Fruit fly (Drosophila melanogaster) whole organism, embryonic: ENCODE measurements around the gene CG42541.
A peak's percentile ranks its signal among the peaks of the same experiment; 100 is the strongest.

Experiments
- Adf1 ChIP-seq: fragments of 200-800 bp; sonication (Bioruptor generic); IDR thresholded peaks from 2 replicates; pipeline ENCODE4 v1.3.6; 2022; ENCODE audit warnings: missing biosample characterization, missing genetic modification characterization
- Asciz ChIP-seq: fragments of 200-800 bp; sonication (Bioruptor generic); optimal IDR thresholded peaks from 2 replicates; lab custom pipeline; 2017; ENCODE audit warnings: missing biosample characterization, mild to moderate bottlenecking, missing genetic modification characterization, missing genetic modification reagents
- Atf-2 ChIP-seq: fragments of 200-800 bp; sonication (Bioruptor generic); optimal IDR thresholded peaks from 2 replicates; lab custom pipeline; 2016; ENCODE audit warnings: missing biosample characterization, missing genetic modification characterization
- Bdp1 ChIP-seq: fragments of 200-800 bp; sonication (Bioruptor generic); optimal IDR thresholded peaks from 3 replicates; lab custom pipeline; 2016; ENCODE audit warnings: missing biosample characterization, missing genetic modification characterization
- CG11085 ChIP-seq: fragments of 200-800 bp; sonication (Bioruptor generic); IDR thresholded peaks from 2 replicates; pipeline ENCODE4 v1.3.6; 2022; ENCODE audit warnings: missing biosample characterization, missing genetic modification characterization
- CG11560 ChIP-seq: fragments of 200-800 bp; sonication (Bioruptor generic); IDR thresholded peaks from 3 replicates; pipeline ENCODE4 v1.3.6; 2022; ENCODE audit warnings: missing biosample characterization, missing genetic modification characterization
- CG12744 ChIP-seq: fragments of 200-800 bp; sonication (Bioruptor generic); optimal IDR thresholded peaks from 2 replicates; lab custom pipeline; 2016; ENCODE audit warnings: missing biosample characterization, missing genetic modification characterization
- CG15073 ChIP-seq: fragments of 200-800 bp; sonication (Bioruptor generic); optimal IDR thresholded peaks from 2 replicates; lab custom pipeline; 2016; ENCODE audit warnings: missing biosample characterization, missing genetic modification characterization
- CG15601 ChIP-seq: fragments of 200-800 bp; sonication (Bioruptor generic); optimal IDR thresholded peaks from 3 replicates; lab custom pipeline; 2019; ENCODE audit warnings: missing biosample characterization, mild to moderate bottlenecking, missing genetic modification characterization, moderate library complexity
- CG15696 ChIP-seq: fragments of 200-800 bp; sonication (Bioruptor generic); optimal IDR thresholded peaks from 2 replicates; lab custom pipeline; 2019; ENCODE audit warnings: missing biosample characterization, mild to moderate bottlenecking, missing genetic modification characterization, moderate library complexity
- CG16779 ChIP-seq: fragments of 200-800 bp; sonication (Bioruptor generic); IDR thresholded peaks from 2 replicates; pipeline ENCODE4 v1.3.6; 2022; ENCODE audit warnings: missing biosample characterization, missing genetic modification characterization
- CG17359 ChIP-seq: fragments of 200-800 bp; sonication (Bioruptor generic); optimal IDR thresholded peaks from 3 replicates; lab custom pipeline; 2018; ENCODE audit warnings: missing biosample characterization, mild to moderate bottlenecking, missing genetic modification characterization, moderate library complexity
- CG1792 ChIP-seq: fragments of 200-800 bp; sonication (Bioruptor generic); optimal IDR thresholded peaks from 2 replicates; lab custom pipeline; 2016; ENCODE audit warnings: missing biosample characterization, missing genetic modification characterization
- CG18262 ChIP-seq: fragments of 200-800 bp; optimal IDR thresholded peaks from 3 replicates; lab custom pipeline; 2019; ENCODE audit warnings: missing biosample characterization, mild to moderate bottlenecking, missing genetic modification characterization, moderate library complexity
- CG18476 ChIP-seq: fragments of 200-800 bp; sonication (Bioruptor generic); optimal IDR thresholded peaks from 2 replicates; lab custom pipeline; 2016; ENCODE audit warnings: missing biosample characterization, mild to moderate bottlenecking, missing genetic modification characterization
- CG2116 ChIP-seq: fragments of 200-800 bp; sonication (Bioruptor generic); optimal IDR thresholded peaks from 3 replicates; lab custom pipeline; 2018; ENCODE audit warnings: missing biosample characterization, mild to moderate bottlenecking, missing genetic modification characterization
- CG2678 ChIP-seq: fragments of 200-800 bp; sonication (Bioruptor generic); optimal IDR thresholded peaks from 3 replicates; lab custom pipeline; 2019; ENCODE audit warnings: missing biosample characterization, mild to moderate bottlenecking, missing genetic modification characterization, moderate library complexity
- CG3163 ChIP-seq: fragments of 200-800 bp; sonication (Bioruptor generic); optimal IDR thresholded peaks from 3 replicates; lab custom pipeline; 2016; ENCODE audit warnings: missing biosample characterization, missing genetic modification characterization
- CG3407 ChIP-seq: fragments of 200-800 bp; sonication (Bioruptor generic); optimal IDR thresholded peaks from 2 replicates; lab custom pipeline; 2018; ENCODE audit warnings: missing biosample characterization, mild to moderate bottlenecking, missing genetic modification characterization
- CG34224 ChIP-seq: fragments of 200-800 bp; sonication (Bioruptor generic); IDR thresholded peaks from 3 replicates; pipeline ENCODE4 v1.3.6; 2022; ENCODE audit warnings: missing biosample characterization, missing genetic modification characterization; ENCODE audit not compliant: partially characterized antibody
- CG3726 ChIP-seq: fragments of 200-800 bp; sonication (Bioruptor generic); IDR thresholded peaks from 3 replicates; pipeline ENCODE4, ENCODE4 v1.3.6; 2022; ENCODE audit warnings: missing biosample characterization, missing genetic modification characterization
- CG42726 ChIP-seq: fragments of 200-800 bp; sonication (Bioruptor generic); IDR thresholded peaks from 2 replicates; pipeline ENCODE4 v1.3.6; 2022; ENCODE audit warnings: missing biosample characterization, missing genetic modification characterization; ENCODE audit not compliant: partially characterized antibody
- CG4617 ChIP-seq: fragments of 200-800 bp; sonication (Bioruptor generic); optimal IDR thresholded peaks from 3 replicates; lab custom pipeline; 2016; ENCODE audit warnings: missing biosample characterization, missing genetic modification characterization, borderline replicate concordance
- CG6272 ChIP-seq: fragments of 200-800 bp; sonication (Bioruptor generic); IDR thresholded peaks from 2 replicates; pipeline ENCODE4 v1.3.6; 2022; ENCODE audit warnings: missing biosample characterization, missing genetic modification characterization
- CG8089 ChIP-seq: fragments of 200-800 bp; sonication (Bioruptor generic); optimal IDR thresholded peaks from 3 replicates; lab custom pipeline; 2016; ENCODE audit warnings: missing biosample characterization, missing genetic modification characterization
- Doc3 ChIP-seq: fragments of 200-800 bp; sonication (Bioruptor generic); IDR thresholded peaks from 3 replicates; pipeline ENCODE4 v1.3.6; 2022; ENCODE audit warnings: missing biosample characterization, missing genetic modification characterization; ENCODE audit not compliant: partially characterized antibody
- Drgx ChIP-seq: fragments of 200-800 bp; sonication (Bioruptor generic); IDR thresholded peaks from 2 replicates; pipeline ENCODE4 v1.3.6; 2022; ENCODE audit warnings: missing biosample characterization, missing genetic modification characterization
- Elba2 ChIP-seq: fragments of 200-800 bp; sonication (Bioruptor generic); optimal IDR thresholded peaks from 3 replicates; lab custom pipeline; 2016; ENCODE audit warnings: missing biosample characterization, missing genetic modification characterization
- HLH54F ChIP-seq: fragments of 200-800 bp; sonication (Bioruptor generic); optimal IDR thresholded peaks from 3 replicates; lab custom pipeline; 2016; ENCODE audit warnings: missing biosample characterization, missing genetic modification characterization
- MTF-1 ChIP-seq: fragments of 200-800 bp; sonication (Bioruptor generic); optimal IDR thresholded peaks from 2 replicates; lab custom pipeline; 2018; ENCODE audit warnings: missing biosample characterization, mild to moderate bottlenecking, missing genetic modification characterization, borderline replicate concordance
- Nf-YA ChIP-seq: fragments of 200-800 bp; sonication (Bioruptor generic); IDR thresholded peaks from 2 replicates; pipeline ENCODE4 v1.3.6; 2022; ENCODE audit warnings: missing biosample characterization, missing genetic modification characterization
- Side ChIP-seq: fragments of 200-800 bp; sonication (Bioruptor generic); optimal IDR thresholded peaks from 2 replicates; lab custom pipeline; 2016; ENCODE audit warnings: missing biosample characterization, missing genetic modification characterization
- dysf ChIP-seq: fragments of 200-800 bp; sonication (Bioruptor generic); IDR thresholded peaks from 3 replicates; pipeline ENCODE4 v1.3.6; 2022; ENCODE audit warnings: missing biosample characterization, missing genetic modification characterization
- h ChIP-seq: fragments of >200 bp; optimal IDR thresholded peaks from 2 replicates; lab custom pipeline; 2017
- hb ChIP-seq: fragments of 200-800 bp; sonication (Bioruptor generic); IDR thresholded peaks from 3 replicates; pipeline ENCODE4 v1.3.6; 2022; ENCODE audit warnings: missing biosample characterization, missing genetic modification characterization; ENCODE audit not compliant: partially characterized antibody
- hkb ChIP-seq, 2 experiments: fragments of 200-800 bp in 1 of 2; fragments of >200 bp in 1 of 2; sonication (Bioruptor generic) in 1 of 2; IDR thresholded peaks in 1 of 2; optimal IDR thresholded peaks in 1 of 2; 2 replicates each; pipeline versions ENCODE4 v1.3.6 to Lab custom; 2017 to 2022; ENCODE audit warnings: missing biosample characterization in 1 of 2, missing genetic modification characterization in 1 of 2
- jumu ChIP-seq: fragments of 200-800 bp; sonication (Bioruptor generic); optimal IDR thresholded peaks from 3 replicates; lab custom pipeline; 2016; ENCODE audit warnings: missing biosample characterization, missing genetic modification characterization
- klu ChIP-seq: fragments of 200-800 bp; sonication (Bioruptor generic); IDR thresholded peaks from 2 replicates; pipeline ENCODE4 v1.3.6; 2022; ENCODE audit warnings: missing biosample characterization, missing genetic modification characterization
- kni ChIP-seq: fragments of 200-800 bp; sonication (Bioruptor generic); optimal IDR thresholded peaks from 3 replicates; lab custom pipeline; 2017; ENCODE audit warnings: mild to moderate bottlenecking, missing biosample characterization, missing genetic modification reagents, missing genetic modification characterization
- lab ChIP-seq: fragments of 200-800 bp; sonication (Bioruptor generic); optimal IDR thresholded peaks from 3 replicates; lab custom pipeline; 2017; ENCODE audit warnings: missing biosample characterization, missing genetic modification characterization, mild to moderate bottlenecking, moderate library complexity, missing genetic modification reagents
- mam ChIP-seq: fragments of 200-800 bp; sonication (Bioruptor generic); optimal IDR thresholded peaks from 3 replicates; lab custom pipeline; 2016; ENCODE audit warnings: missing biosample characterization, missing genetic modification characterization
- onecut ChIP-seq: fragments of 200-800 bp; sonication (Bioruptor generic); IDR thresholded peaks from 2 replicates; pipeline ENCODE4 v1.3.6; 2022; ENCODE audit warnings: missing biosample characterization, missing genetic modification characterization
- p53 ChIP-seq: fragments of 200-800 bp; sonication (Bioruptor generic); optimal IDR thresholded peaks from 2 replicates; lab custom pipeline; 2016; ENCODE audit warnings: missing biosample characterization, missing genetic modification characterization
- rib ChIP-seq: fragments of 200-800 bp; sonication (Bioruptor generic); IDR thresholded peaks from 2 replicates; pipeline ENCODE4 v1.3.6; 2022; ENCODE audit warnings: missing biosample characterization, missing genetic modification characterization
- sd ChIP-seq: fragments of 200-800 bp; sonication (Bioruptor generic); optimal IDR thresholded peaks from 3 replicates; lab custom pipeline; 2018; ENCODE audit warnings: missing biosample characterization, mild to moderate bottlenecking, missing genetic modification characterization, moderate library complexity
- slp2 ChIP-seq: fragments of 200-800 bp; sonication (Bioruptor generic); optimal IDR thresholded peaks from 2 replicates; lab custom pipeline; 2016; ENCODE audit warnings: missing biosample characterization, missing genetic modification characterization
- sna ChIP-seq: fragments of 200-800 bp; sonication (Bioruptor generic); IDR thresholded peaks from 2 replicates; pipeline ENCODE4 v1.3.6; 2022; ENCODE audit warnings: missing biosample characterization, missing genetic modification characterization; ENCODE audit not compliant: partially characterized antibody
- unpg ChIP-seq: fragments of 200-800 bp; sonication (Bioruptor generic); optimal IDR thresholded peaks from 3 replicates; lab custom pipeline; 2018; ENCODE audit warnings: missing biosample characterization, mild to moderate bottlenecking, missing genetic modification characterization, moderate library complexity
- zfh2 ChIP-seq: fragments of 200-800 bp; sonication (Bioruptor generic); optimal IDR thresholded peaks from 2 replicates; lab custom pipeline; 2016; ENCODE audit warnings: missing biosample characterization, missing genetic modification characterization

Gene CG42541

dm6 chrX:3845340-3846161, 84.8 kb downstream of the CG42541 start (continued):
- no peak for TF ChIP-seq CG15073
- no peak for TF ChIP-seq Bdp1 (GFP tag; lab: Kevin White, UChicago)
- no peak for TF ChIP-seq rib (GFP tag; lab: Robert Waterston, UW)
- no peak for TF ChIP-seq CG42726 (GFP tag; lab: Robert Waterston, UW)
- no peak for TF ChIP-seq CG1792
- no peak for TF ChIP-seq Asciz (GFP tag; lab: Kevin White, UChicago)
- peak; percentile 56 for TF ChIP-seq CG15601 (tag; lab: Kevin White, UChicago)
- peak; percentile 2 for TF ChIP-seq MTF-1 (GFP tag; lab: Kevin White, UChicago)
- no peak for TF ChIP-seq Side
- no peak for TF ChIP-seq sna (GFP tag; lab: Robert Waterston, UW)
- no peak for TF ChIP-seq CG11560 (tag; lab: Robert Waterston, UW)
- no peak for TF ChIP-seq HLH54F (GFP tag; lab: Kevin White, UChicago)
- no peak for TF ChIP-seq mam (GFP tag; lab: Kevin White, UChicago)
- TF ChIP-seq zfh2 (GFP tag; lab: Kevin White, UChicago) = no peak
- peak; percentile 54 for TF ChIP-seq lab (GFP tag; lab: Kevin White, UChicago)
- no peak for TF ChIP-seq CG16779
- no peak for TF ChIP-seq CG18262 (tag; lab: Kevin White, UChicago)
- TF ChIP-seq CG11085 = no peak
- peak; percentile 1 for TF ChIP-seq CG15696 (tag; lab: Kevin White, UChicago)
- TF ChIP-seq CG6272 (GFP tag; lab: Robert Waterston, UW) = no peak
- 0 out of 2 replicates have a peak, but pooled peaks have one; percentile 28 for TF ChIP-seq Drgx
- TF ChIP-seq unpg (GFP tag; lab: Kevin White, UChicago) = peak; percentile 14
- no peak for TF ChIP-seq Doc3
- no peak for TF ChIP-seq CG3163
- no peak for TF ChIP-seq slp2 (GFP tag; lab: Kevin White, UChicago)
- no peak for TF ChIP-seq h (lab: Kevin White, UChicago)
- no peak for TF ChIP-seq CG4617 (GFP tag; lab: Kevin White, UChicago)
- no peak for TF ChIP-seq Atf-2 (GFP tag; lab: Kevin White, UChicago)
- no peak for TF ChIP-seq CG8089 (GFP tag; lab: Kevin White, UChicago)
- no peak for TF ChIP-seq Adf1 (GFP tag; lab: Robert Waterston, UW)
- TF ChIP-seq CG12744 (GFP tag; lab: Kevin White, UChicago) = no peak
- TF ChIP-seq CG2116 = peak; percentile 9
- TF ChIP-seq klu = no peak
- no peak for TF ChIP-seq CG18476 (GFP tag; lab: Kevin White, UChicago)
- no peak for TF ChIP-seq hb (GFP tag; lab: Robert Waterston, UW)
- peak; percentile 93 for TF ChIP-seq kni (GFP tag; lab: Kevin White, UChicago)
- TF ChIP-seq Elba2 (GFP tag; lab: Kevin White, UChicago) = no peak
- TF ChIP-seq CG3726 (GFP tag; lab: Robert Waterston, UW) = no peak
- no peak for TF ChIP-seq CG2678 (tag; lab: Kevin White, UChicago)
- peak; percentile 25 for TF ChIP-seq onecut (GFP tag; lab: Robert Waterston, UW)
- TF ChIP-seq sd (tag; lab: Kevin White, UChicago) = no peak
- TF ChIP-seq p53 (GFP tag; lab: Kevin White, UChicago) = no peak
- peak; percentile 46; the same call in 2 of the 3 replicates for TF ChIP-seq CG34224 (GFP tag; lab: Robert Waterston, UW)
- TF ChIP-seq Nf-YA (GFP tag; lab: Robert Waterston, UW) = no peak
- TF ChIP-seq hkb (optimal IDR thresholded peaks at IDR 0.05; lab: Kevin White, UChicago) = no peak
- peak; percentile 49 for TF ChIP-seq hkb (GFP tag; IDR thresholded peaks at IDR 0.05; lab: Robert Waterston, UW)
- TF ChIP-seq jumu (GFP tag; lab: Kevin White, UChicago) = no peak
- TF ChIP-seq CG3407 (GFP tag; lab: Kevin White, UChicago) = no peak
- TF ChIP-seq dysf (GFP tag; lab: Robert Waterston, UW) = no peak
- TF ChIP-seq CG17359 (tag; lab: Kevin White, UChicago) = no peak
